Fruit fly (Drosophila melanogaster) S2 (cell line): ENCODE measurements around the gene CG31674.
A peak's percentile ranks its signal among the peaks of the same experiment; 100 is the strongest.

Experiments
- CG8478 ChIP-seq: fragments of >200 bp; optimal IDR thresholded peaks from 2 replicates; lab custom pipeline; 2018
- CTCF ChIP-seq, 2 experiments: fragments of >200 bp; optimal IDR thresholded peaks; 2 replicates each; lab custom pipeline; 2018

CG31674 gene

dm6 chr2L:20837885-20838284 lies 6.8 kb downstream of the CG31674 start, which contains the start of gene Spn38F:
Gene Spn38F (minus strand): TSS chr2L:20837985.
- TF ChIP-seq CG8478 (lab: Kevin White, UChicago) (no peak), CTCF (optimal IDR thresholded peaks at IDR 0.05; lab: Kevin White, UChicago) (no peak)

dm6 chr2L:20840006-20840405 lies 8.9 kb downstream of the CG31674 start:
- TF ChIP-seq CTCF (optimal IDR thresholded peaks at IDR 0.05; lab: Kevin White, UChicago) (no peak), CG8478 (lab: Kevin White, UChicago) (no peak)

DNA sequence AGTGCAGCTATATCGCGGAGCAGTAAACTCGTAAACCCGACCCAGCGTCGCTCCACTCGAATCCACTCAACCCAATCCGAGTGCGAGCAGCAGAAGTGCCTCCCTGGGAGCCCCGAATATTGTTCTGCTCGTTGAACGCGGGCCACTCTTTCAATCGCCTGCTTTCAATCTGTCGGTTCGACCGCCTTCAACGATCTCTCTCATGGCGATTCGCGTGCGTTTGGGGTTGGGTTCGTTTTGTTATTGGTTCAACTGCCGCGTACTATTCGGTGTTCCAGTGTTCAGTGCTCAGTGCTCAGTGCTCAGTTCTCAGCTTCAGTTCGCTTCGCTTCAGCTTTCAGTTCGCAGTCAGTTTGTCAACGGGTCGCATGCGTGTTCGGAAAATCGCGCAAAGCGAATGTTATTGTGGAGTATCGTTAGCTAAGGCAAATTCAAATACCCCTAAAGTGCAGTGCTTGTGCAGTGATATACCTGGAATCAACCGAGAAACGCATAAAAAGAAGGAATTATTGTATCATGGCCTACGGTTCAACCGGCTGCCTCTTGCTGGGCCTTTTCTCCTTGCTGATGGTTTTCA lies 9.5 kb downstream of the CG31674 start, which contains the start of gene CG31676:
Gene CG31676 (plus strand): TSS at position 289 of the 577 bp plus-strand sequence.
- TF ChIP-seq CG8478 (lab: Kevin White, UChicago) (no peak), CTCF (optimal IDR thresholded peaks at IDR 0.05; lab: Kevin White, UChicago) (no peak)

dm6 chr2L:20844381-20844780 lies 13.3 kb downstream of the CG31674 start:
- TF ChIP-seq CG8478 (lab: Kevin White, UChicago): no peak
- TF ChIP-seq CTCF (optimal IDR thresholded peaks at IDR 0.05; lab: Kevin White, UChicago): no peak

DNA sequence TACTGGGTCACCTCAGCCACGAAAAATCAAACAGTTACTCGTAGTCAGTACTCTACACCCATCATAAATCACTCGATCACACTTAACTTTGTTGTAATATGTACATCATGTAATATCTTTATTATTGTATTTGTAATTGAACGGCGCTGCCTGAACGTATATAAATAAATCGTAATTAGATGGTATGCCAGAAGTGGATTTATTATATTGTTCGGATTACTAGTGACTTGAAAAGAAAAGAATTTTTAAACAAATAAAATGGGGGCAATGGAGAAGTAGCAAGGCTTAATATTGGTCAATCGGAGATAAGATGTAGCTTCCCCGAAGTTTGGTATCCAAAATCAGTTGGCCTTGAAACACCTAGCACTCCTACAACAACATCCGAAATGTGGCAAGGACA lies 17.9 kb downstream of the CG31674 start, which contains the start of gene CG14402:
Gene CG14402 (plus strand): TSS at position 301 of the 400 bp plus-strand sequence.
- TF ChIP-seq CTCF (optimal IDR thresholded peaks at IDR 0.05; lab: Kevin White, UChicago): no peak
- no peak for TF ChIP-seq CG8478 (lab: Kevin White, UChicago)

dm6 chr2L:20851592-20851991 lies 20.5 kb downstream of the CG31674 start:
- no peak for TF ChIP-seq CG8478 (lab: Kevin White, UChicago)
- TF ChIP-seq CTCF (optimal IDR thresholded peaks at IDR 0.05; lab: Kevin White, UChicago): peak in 1 of 2 experiments; percentile 54

dm6 chr2L:20852092-20852628 lies 21.1 kb downstream of the CG31674 start, which contains the start of gene twit:
Gene twit (plus strand): TSS chr2L:20852578.
- TF ChIP-seq CG8478 (lab: Kevin White, UChicago): no peak
- TF ChIP-seq CTCF (optimal IDR thresholded peaks at IDR 0.05; lab: Kevin White, UChicago): no peak

DNA sequence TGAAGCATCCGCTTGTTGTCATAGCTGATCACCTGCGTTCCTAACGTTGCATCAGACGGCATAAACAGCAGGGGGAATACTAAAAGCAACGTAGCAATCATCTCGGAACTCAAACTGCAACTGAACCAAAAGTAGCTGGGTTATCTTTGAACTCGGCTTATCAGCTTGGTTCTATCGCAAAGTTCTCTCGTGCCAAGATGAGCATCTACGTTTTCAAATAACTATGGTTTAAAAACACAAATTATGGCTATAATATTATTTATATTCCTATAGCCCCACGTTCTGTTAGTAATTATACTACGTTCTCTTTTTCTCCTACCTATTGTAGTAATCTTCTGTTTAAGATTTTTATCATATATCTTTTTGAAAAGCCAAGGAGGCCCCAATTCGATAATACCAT lies 26.7 kb downstream of the CG31674 start, which contains the start of gene CG14400:
Gene CG14400 (minus strand): TSS at position 101 of the 400 bp plus-strand sequence.
- TF ChIP-seq CTCF (optimal IDR thresholded peaks at IDR 0.05; lab: Kevin White, UChicago): no peak
- TF ChIP-seq CG8478 (lab: Kevin White, UChicago): no peak

DNA sequence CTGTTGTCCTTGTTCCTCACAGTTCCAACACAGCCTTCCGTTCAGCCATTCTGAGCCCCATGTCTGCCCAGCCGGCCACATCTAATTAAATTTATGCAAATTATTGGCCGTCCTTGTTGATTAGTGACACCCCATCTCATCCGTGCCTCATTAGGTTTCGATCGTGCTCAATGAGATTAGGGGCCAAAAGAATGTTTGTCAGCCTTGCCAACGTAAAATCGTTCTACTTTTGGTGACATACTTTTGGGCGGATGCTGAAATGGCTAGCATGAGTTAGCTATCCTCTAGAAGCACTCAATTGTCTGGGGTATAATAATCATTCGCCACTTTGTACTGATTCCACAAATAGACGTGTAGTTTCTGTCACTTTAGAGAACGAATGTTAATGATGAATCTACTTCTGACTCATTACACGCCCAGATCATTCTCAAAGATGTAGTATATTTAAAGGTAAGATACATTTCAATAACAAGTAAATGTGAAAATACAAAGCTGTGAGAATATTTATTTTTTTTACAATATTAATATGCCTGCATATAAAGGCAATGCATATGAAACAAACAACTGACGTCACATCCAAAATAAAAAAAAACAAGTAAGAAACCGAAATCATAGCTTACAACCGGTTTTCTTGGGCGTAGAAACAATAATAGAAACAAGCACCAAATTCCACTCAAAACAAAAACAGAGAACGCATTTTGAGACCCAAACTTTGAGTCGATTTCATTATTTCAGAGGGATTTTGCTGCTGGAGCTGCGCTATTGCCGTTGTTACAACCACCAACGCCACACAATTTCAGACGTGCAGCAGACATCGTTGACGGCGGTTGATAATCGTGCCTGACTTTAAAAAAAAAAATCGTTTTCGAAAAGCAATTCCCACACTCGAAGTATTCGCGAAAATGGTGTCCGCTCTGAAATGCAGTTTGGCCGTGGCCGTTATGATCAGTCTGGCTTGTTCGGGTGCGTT lies 27.6 kb downstream of the CG31674 start, which contains the start of gene bero:
Gene bero (plus strand): TSS at position 325 of the 970 bp plus-strand sequence.
- TF ChIP-seq CG8478 (lab: Kevin White, UChicago) (no peak), CTCF (optimal IDR thresholded peaks at IDR 0.05; lab: Kevin White, UChicago) (no peak)

dm6 chr2L:20864764-20865265 lies 33.8 kb downstream of the CG31674 start, which contains the start of gene CG9338:
Gene CG9338 (plus strand): TSS chr2L:20865215.
- TF ChIP-seq CTCF (optimal IDR thresholded peaks at IDR 0.05; lab: Kevin White, UChicago): no peak
- no peak for TF ChIP-seq CG8478 (lab: Kevin White, UChicago)

DNA sequence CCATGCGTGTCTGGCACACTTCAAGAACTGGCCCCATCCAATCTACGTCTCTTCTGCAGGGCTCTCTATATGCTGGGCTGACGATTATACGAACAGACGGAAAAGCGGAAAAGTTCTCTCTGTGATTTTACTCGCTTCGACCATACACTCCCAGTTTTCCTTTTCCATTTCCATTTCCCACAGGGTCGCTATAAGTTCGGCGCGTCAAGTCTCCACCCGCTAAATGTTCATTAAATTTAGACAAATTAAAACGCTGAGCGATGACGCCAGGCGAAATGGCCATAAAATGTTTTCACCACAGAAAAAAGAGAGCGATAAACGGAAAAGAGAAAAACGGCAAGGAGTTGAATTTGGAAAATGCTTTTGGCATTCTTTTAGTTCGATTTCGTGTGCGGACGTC lies 36.3 kb downstream of the CG31674 start, which contains the start of gene CG31675:
Gene CG31675 (plus strand): TSS at position 375 of the 400 bp plus-strand sequence.
- no peak for TF ChIP-seq CG8478 (lab: Kevin White, UChicago)
- no peak for TF ChIP-seq CTCF (optimal IDR thresholded peaks at IDR 0.05; lab: Kevin White, UChicago)

DNA sequence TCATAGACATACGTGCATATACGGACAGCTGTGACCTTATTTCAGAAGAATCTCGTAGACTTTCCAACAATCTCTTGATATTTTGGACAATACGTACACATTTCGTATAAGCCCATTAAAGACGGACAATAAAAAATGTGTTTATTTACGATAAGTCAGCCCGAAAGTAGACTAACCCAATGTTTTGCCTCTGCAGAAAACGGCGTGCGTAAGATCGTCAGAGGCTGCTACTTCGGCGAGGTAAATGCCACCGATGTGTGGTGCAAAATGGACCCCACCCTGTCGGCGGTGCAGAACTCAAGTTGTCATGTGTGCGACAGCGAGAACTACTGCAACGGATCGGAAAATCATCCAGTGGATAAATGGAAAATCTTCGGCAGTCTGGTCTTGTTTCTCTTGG lies 37.9 kb downstream of the CG31674 start:
- no peak for TF ChIP-seq CTCF (optimal IDR thresholded peaks at IDR 0.05; lab: Kevin White, UChicago)
- TF ChIP-seq CG8478 (lab: Kevin White, UChicago): no peak

dm6 chr2L:20869804-20870295 lies 38.8 kb downstream of the CG31674 start, which contains the start of gene CG14401:
Gene CG14401 (plus strand): TSS chr2L:20869854.
- TF ChIP-seq CTCF (optimal IDR thresholded peaks at IDR 0.05; lab: Kevin White, UChicago) (no peak), CG8478 (lab: Kevin White, UChicago) (no peak)

dm6 chr2L:20874514-20874913 lies 43.5 kb downstream of the CG31674 start:
- TF ChIP-seq CTCF (optimal IDR thresholded peaks at IDR 0.05; lab: Kevin White, UChicago) (peak in 1 of 2 experiments; percentile 26), CG8478 (lab: Kevin White, UChicago) (no peak)
